Fruit fly (Drosophila melanogaster) whole organism, embryonic: ENCODE results near the gene CG14644.

Experiments
- CG11504 ChIP-seq: fragments of 200-800 bp; sonication (Bioruptor generic); optimal IDR thresholded peaks from 3 replicates; lab custom pipeline; 2019; ENCODE audit warnings: missing biosample characterization, mild to moderate bottlenecking, missing genetic modification characterization, moderate library complexity
- CG14860 ChIP-seq: fragments of 200-800 bp; sonication (Bioruptor generic); IDR thresholded peaks from 3 replicates; pipeline ENCODE4 v1.3.6; 2022; ENCODE audit warnings: missing biosample characterization, missing genetic modification characterization; ENCODE audit not compliant: partially characterized antibody
- CG15073 ChIP-seq: fragments of 200-800 bp; sonication (Bioruptor generic); optimal IDR thresholded peaks from 2 replicates; lab custom pipeline; 2016; ENCODE audit warnings: missing biosample characterization, missing genetic modification characterization
- CG16813 ChIP-seq: fragments of 200-800 bp; sonication (Bioruptor generic); IDR thresholded peaks from 3 replicates; pipeline ENCODE4 v1.3.6; 2022; ENCODE audit warnings: missing biosample characterization, missing genetic modification characterization; ENCODE audit not compliant: partially characterized antibody
- CG18476 ChIP-seq: fragments of 200-800 bp; sonication (Bioruptor generic); optimal IDR thresholded peaks from 2 replicates; lab custom pipeline; 2016; ENCODE audit warnings: missing biosample characterization, mild to moderate bottlenecking, missing genetic modification characterization
- CG5180 ChIP-seq: fragments of 200-800 bp; sonication (Bioruptor generic); optimal IDR thresholded peaks from 3 replicates; lab custom pipeline; 2017; ENCODE audit warnings: missing biosample characterization, missing genetic modification characterization, mild to moderate bottlenecking, moderate library complexity, missing genetic modification reagents
- CG6175 ChIP-seq: fragments of 200-800 bp; sonication (Bioruptor generic); IDR thresholded peaks from 3 replicates; pipeline ENCODE4 v1.3.6; 2022; ENCODE audit warnings: missing biosample characterization, missing genetic modification characterization
- CG6683 ChIP-seq: fragments of 200-800 bp; sonication (Bioruptor generic); optimal IDR thresholded peaks from 2 replicates; lab custom pipeline; 2017; ENCODE audit warnings: missing biosample characterization, mild to moderate bottlenecking, missing genetic modification characterization, missing genetic modification reagents
- CG6791 ChIP-seq: fragments of 200-800 bp; sonication (Bioruptor generic); IDR thresholded peaks from 3 replicates; pipeline ENCODE4 v1.3.6; 2022; ENCODE audit warnings: missing biosample characterization, missing genetic modification characterization; ENCODE audit not compliant: partially characterized antibody
- CG7372 ChIP-seq: fragments of 200-800 bp; sonication (Bioruptor generic); IDR thresholded peaks from 2 replicates; pipeline ENCODE4 v1.3.6; 2022; ENCODE audit warnings: missing biosample characterization, missing genetic modification characterization
- CG8388 ChIP-seq: fragments of 200-800 bp; sonication (Bioruptor generic); optimal IDR thresholded peaks from 2 replicates; lab custom pipeline; 2019; ENCODE audit warnings: missing biosample characterization, mild to moderate bottlenecking, missing genetic modification characterization, moderate library complexity
- D ChIP-seq, 2 experiments: fragments of 200-800 bp in 1 of 2; fragments of >200 bp in 1 of 2; sonication (Bioruptor generic) in 1 of 2; optimal IDR thresholded peaks; 2 replicates in 1 of 2; 3 replicates in 1 of 2; lab custom pipeline; 2017; ENCODE audit warnings: mild to moderate bottlenecking in 1 of 2, missing biosample characterization in 1 of 2, missing genetic modification characterization in 1 of 2, missing genetic modification reagents in 1 of 2
- E2f1 ChIP-seq: fragments of 200-800 bp; sonication (Bioruptor generic); IDR thresholded peaks from 2 replicates; pipeline ENCODE4 v1.3.6; 2022; ENCODE audit warnings: missing biosample characterization, missing genetic modification characterization
- HHEX ChIP-seq: fragments of 200-800 bp; sonication (Bioruptor generic); optimal IDR thresholded peaks from 3 replicates; lab custom pipeline; 2017; ENCODE audit warnings: missing biosample characterization, mild to moderate bottlenecking, missing genetic modification characterization, missing genetic modification reagents
- HLH4C ChIP-seq: fragments of 200-800 bp; sonication (Bioruptor generic); IDR thresholded peaks from 3 replicates; pipeline ENCODE4 v1.3.6; 2022; ENCODE audit warnings: missing biosample characterization, missing genetic modification characterization; ENCODE audit not compliant: partially characterized antibody
- HLH54F ChIP-seq: fragments of 200-800 bp; sonication (Bioruptor generic); optimal IDR thresholded peaks from 3 replicates; lab custom pipeline; 2016; ENCODE audit warnings: missing biosample characterization, missing genetic modification characterization
- Med ChIP-seq: fragments of 200-800 bp; sonication (Bioruptor generic); peaks from one replicate; lab custom pipeline; 2016; ENCODE audit warnings: missing biosample characterization, missing genetic modification characterization, mild to moderate bottlenecking, inconsistent platforms, moderate library complexity
- Meics ChIP-seq: fragments of 200-800 bp; sonication (Bioruptor generic); optimal IDR thresholded peaks from 2 replicates; lab custom pipeline; 2017; ENCODE audit warnings: missing biosample characterization, mild to moderate bottlenecking, missing genetic modification characterization
- Nf-YA ChIP-seq: fragments of 200-800 bp; sonication (Bioruptor generic); IDR thresholded peaks from 2 replicates; pipeline ENCODE4 v1.3.6; 2022; ENCODE audit warnings: missing biosample characterization, missing genetic modification characterization
- Rfx ChIP-seq: fragments of 200-800 bp; sonication (Bioruptor generic); IDR thresholded peaks from 2 replicates; pipeline ENCODE4 v1.3.6; 2022; ENCODE audit warnings: missing biosample characterization, missing genetic modification characterization
- Side ChIP-seq: fragments of 200-800 bp; sonication (Bioruptor generic); optimal IDR thresholded peaks from 2 replicates; lab custom pipeline; 2016; ENCODE audit warnings: missing biosample characterization, missing genetic modification characterization
- ato ChIP-seq: fragments of 200-800 bp; sonication (Bioruptor generic); IDR thresholded peaks from 2 replicates; pipeline ENCODE4 v1.3.6; 2022; ENCODE audit warnings: missing biosample characterization, missing genetic modification characterization; ENCODE audit not compliant: partially characterized antibody
- bowl ChIP-seq: fragments of 200-800 bp; sonication (Bioruptor generic); IDR thresholded peaks from 2 replicates; pipeline ENCODE4 v1.3.6; 2022; ENCODE audit warnings: missing biosample characterization, missing genetic modification characterization
- dmrt11E ChIP-seq: fragments of 200-800 bp; sonication (Bioruptor generic); optimal IDR thresholded peaks from 3 replicates; lab custom pipeline; 2018; ENCODE audit warnings: missing biosample characterization, mild to moderate bottlenecking, missing genetic modification characterization, moderate library complexity
- fru ChIP-seq: fragments of >200 bp; optimal IDR thresholded peaks from 2 replicates; lab custom pipeline; 2017
- ham ChIP-seq: fragments of 200-800 bp; sonication (Bioruptor generic); IDR thresholded peaks from 2 replicates; pipeline ENCODE4 v1.3.6; 2022; ENCODE audit warnings: missing biosample characterization, missing genetic modification characterization
- hb ChIP-seq: fragments of 200-800 bp; sonication (Bioruptor generic); IDR thresholded peaks from 3 replicates; pipeline ENCODE4 v1.3.6; 2022; ENCODE audit warnings: missing biosample characterization, missing genetic modification characterization; ENCODE audit not compliant: partially characterized antibody
- klu ChIP-seq: fragments of 200-800 bp; sonication (Bioruptor generic); IDR thresholded peaks from 2 replicates; pipeline ENCODE4 v1.3.6; 2022; ENCODE audit warnings: missing biosample characterization, missing genetic modification characterization
- nerfin-2 ChIP-seq: fragments of 200-800 bp; sonication (Bioruptor generic); IDR thresholded peaks from 2 replicates; pipeline ENCODE4 v1.3.6; 2022; ENCODE audit warnings: missing biosample characterization, missing genetic modification characterization; ENCODE audit not compliant: partially characterized antibody
- otp ChIP-seq: fragments of 200-800 bp; sonication (Bioruptor generic); IDR thresholded peaks from 3 replicates; pipeline ENCODE4, ENCODE4 v1.3.6; 2022; ENCODE audit warnings: missing biosample characterization, missing genetic modification characterization
- so ChIP-seq: fragments of 200-800 bp; sonication (Bioruptor generic); IDR thresholded peaks from 3 replicates; pipeline ENCODE4 v1.3.6; 2022; ENCODE audit warnings: missing biosample characterization, missing genetic modification characterization
- tna ChIP-seq: fragments of 200-800 bp; sonication (Bioruptor generic); IDR thresholded peaks from 2 replicates; pipeline ENCODE4 v1.3.6; 2022; ENCODE audit warnings: missing biosample characterization, missing genetic modification characterization; ENCODE audit not compliant: partially characterized antibody
- vnd ChIP-seq: fragments of 200-800 bp; sonication (Bioruptor generic); IDR thresholded peaks from 3 replicates; pipeline ENCODE4 v1.3.6; 2022; ENCODE audit warnings: missing biosample characterization, missing genetic modification characterization; ENCODE audit not compliant: partially characterized antibody
- zfh2 ChIP-seq: fragments of 200-800 bp; sonication (Bioruptor generic); optimal IDR thresholded peaks from 2 replicates; lab custom pipeline; 2016; ENCODE audit warnings: missing biosample characterization, missing genetic modification characterization

CG14644 gene

dm6 chr3R:4277828-4278227 is 25.0 kb upstream of the CG14644 start, which contains the start of gene flip:
Gene flip (minus strand): TSS chr3R:4277928.
- TF ChIP-seq CG18476 (GFP tag; lab: Kevin White, UChicago), result no peak
- no peak for TF ChIP-seq Nf-YA (GFP tag; lab: Robert Waterston, UW)
- TF ChIP-seq so (GFP tag; lab: Robert Waterston, UW), result no peak

dm6 chr3R:4268339-4268738 is 15.5 kb upstream of the CG14644 start:
- TF ChIP-seq Meics (GFP tag; lab: Kevin White, UChicago) (no peak), Med (GFP tag; lab: Kevin White, UChicago) (peak; percentile 18), nerfin-2 (GFP tag; lab: Robert Waterston, UW) (0 out of 2 replicates have a peak, but pooled peaks have one; percentile 43), HLH4C (peak; percentile 70; the same call in 2 of the 3 replicates), vnd (GFP tag; lab: Robert Waterston, UW) (peak; percentile 25; the same call in 1 of the 3 replicates), fru (lab: Kevin White, UChicago) (no peak), CG6791 (GFP tag; lab: Robert Waterston, UW) (peak; percentile 18; the same call in 1 of the 3 replicates), ato (GFP tag; lab: Robert Waterston, UW) (0 out of 2 replicates have a peak, but pooled peaks have one; percentile 28), CG8388 (no peak), CG16813 (GFP tag; lab: Robert Waterston, UW) (peak; percentile 66), CG11504 (tag; lab: Kevin White, UChicago) (no peak), CG14860 (GFP tag; lab: Robert Waterston, UW) (peak; percentile 60; the same call in 2 of the 3 replicates)
- TF ChIP-seq, all 482 proteins: peak for 8

dm6 chr3R:4266470-4266869 is 13.6 kb upstream of the CG14644 start, which contains the start of gene CG1092:
Gene CG1092 (plus strand): TSS chr3R:4266770.
- TF ChIP-seq E2f1 (GFP tag; lab: Robert Waterston, UW) (no peak), D (optimal IDR thresholded peaks at IDR 0.05; lab: Kevin White, UChicago) (no peak), D (GFP tag; optimal IDR thresholded peaks at IDR 0.05; lab: Kevin White, UChicago) (no peak), zfh2 (GFP tag; lab: Kevin White, UChicago) (no peak), CG5180 (no peak), klu (GFP tag; lab: Robert Waterston, UW) (no peak), CG7372 (GFP tag; lab: Robert Waterston, UW) (no peak)

- TF ChIP-seq Rfx (GFP tag; lab: Robert Waterston, UW) (no peak), dmrt11E (tag; lab: Kevin White, UChicago) (no peak), CG6175 (GFP tag; lab: Robert Waterston, UW) (no peak), bowl (no peak)
Measured at dm6 chr3R:4256672-4257071, 3.8 kb upstream of the CG14644 start, which contains the start of gene Or82a. Gene Or82a (plus strand): TSS chr3R:4256972.

- TF ChIP-seq tna (GFP tag; lab: Robert Waterston, UW) (no peak), ham (GFP tag; lab: Robert Waterston, UW) (no peak), CG6683 (GFP tag; lab: Kevin White, UChicago) (no peak), HHEX (no peak), HLH54F (GFP tag; lab: Kevin White, UChicago) (no peak), hb (GFP tag; lab: Robert Waterston, UW) (no peak), Side (GFP tag; lab: Kevin White, UChicago) (no peak), otp (GFP tag; lab: Robert Waterston, UW) (no peak), CG15073 (GFP tag; lab: Kevin White, UChicago) (no peak)
- TF ChIP-seq, all 482 proteins: peak for 0
Measured at dm6 chr3R:4254408-4254807, 1.6 kb upstream of the CG14644 start, which contains the start of gene TwdlV. Gene TwdlV (plus strand): TSS chr3R:4254708.
